Fruit fly (Drosophila melanogaster): ENCODE results near the gene CG44774.
A peak's percentile ranks its signal among the peaks of the same experiment; 100 is the strongest.

CG44774 gene

DNA sequence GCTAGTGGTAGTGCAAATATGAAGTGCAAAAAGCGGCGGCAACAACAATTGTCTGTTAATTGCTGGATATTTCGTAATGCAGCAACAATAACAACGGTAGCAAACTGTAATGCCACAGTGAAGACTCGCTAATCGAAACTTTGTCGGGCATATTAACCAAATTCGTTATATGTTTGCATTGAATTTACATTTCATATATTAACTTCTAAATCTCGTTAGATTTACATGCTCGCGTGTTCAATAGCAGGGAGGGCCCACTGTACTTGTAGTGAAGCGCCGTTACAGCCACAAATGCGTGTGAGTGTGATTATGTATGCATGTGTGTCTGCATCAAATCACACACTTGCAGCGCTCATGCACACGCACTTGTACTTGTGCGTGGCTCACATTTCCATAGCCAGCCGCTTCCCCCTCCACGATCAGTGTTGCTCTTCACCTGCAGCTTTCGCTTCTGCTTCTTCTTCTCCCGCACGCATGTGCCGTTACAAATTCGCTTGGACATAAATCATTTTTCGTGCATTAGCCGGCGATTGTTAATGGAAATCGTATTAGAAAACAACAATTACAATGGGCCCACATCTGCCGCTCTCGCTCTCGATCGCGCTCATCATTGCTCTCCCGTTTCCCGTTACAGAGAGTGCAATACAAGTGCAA lies 2.0 kb upstream of the CG44774 start (continued):
- peak; percentile 84 for TF ChIP-seq CG12155 (GFP tag; optimal IDR thresholded peaks at IDR 0.05)
- no peak for TF ChIP-seq sna (GFP tag; IDR thresholded peaks at IDR 0.05; ENCODE audit: partially characterized antibody)
- TF ChIP-seq CG9215 (GFP tag; IDR thresholded peaks at IDR 0.05), result peak; percentile 78
- peak; percentile 90 for TF ChIP-seq tx (GFP tag; optimal IDR thresholded peaks at IDR 0.05)
- no peak for TF ChIP-seq CG14860 (GFP tag; IDR thresholded peaks at IDR 0.05; ENCODE audit: partially characterized antibody)
- peak; percentile 48 for TF ChIP-seq CG7745 (tag; optimal IDR thresholded peaks at IDR 0.05)
- TF ChIP-seq Pdp1 (GFP tag; optimal IDR thresholded peaks at IDR 0.05), result peak; percentile 93 to 95
- TF ChIP-seq CG16815 (GFP tag; optimal IDR thresholded peaks at IDR 0.05), result peak; percentile 95
- peak; percentile 97 for TF ChIP-seq Rx (GFP tag; IDR thresholded peaks at IDR 0.05)
- TF ChIP-seq CHES-1-like (GFP tag; optimal IDR thresholded peaks at IDR 0.05), result peak; percentile 87
- TF ChIP-seq Myb (GFP tag; optimal IDR thresholded peaks at IDR 0.05), result peak; percentile 74
- no peak for TF ChIP-seq Tbp (GFP tag; optimal IDR thresholded peaks at IDR 0.05)
- peak; percentile 93 for TF ChIP-seq CG9609 (GFP tag; optimal IDR thresholded peaks at IDR 0.05)
- peak; percentile 94 for TF ChIP-seq Atf-2 (GFP tag; optimal IDR thresholded peaks at IDR 0.05)
- peak; percentile 91 for TF ChIP-seq CG10565 (GFP tag; optimal IDR thresholded peaks at IDR 0.05)
- TF ChIP-seq mam (GFP tag; optimal IDR thresholded peaks at IDR 0.05), result peak; percentile 90
- peak; percentile 84 for TF ChIP-seq CG12299 (tag; optimal IDR thresholded peaks at IDR 0.05)
- peak; percentile 72; the same call in 1 of the 2 replicates for TF ChIP-seq CG10321 (GFP tag; IDR thresholded peaks at IDR 0.05)
- peak; percentile 90 for TF ChIP-seq CG17385 (GFP tag; optimal IDR thresholded peaks at IDR 0.05)
- peak; percentile 93 for TF ChIP-seq CG11723 (GFP tag; optimal IDR thresholded peaks at IDR 0.05)
- TF ChIP-seq tll (GFP tag; optimal IDR thresholded peaks at IDR 0.05), result peak in 1 of 2 experiments; percentile 19
- TF ChIP-seq luna (GFP tag; optimal IDR thresholded peaks at IDR 0.05), result peak; percentile 38
- TF ChIP-seq az2 (GFP tag; optimal IDR thresholded peaks at IDR 0.05), result peak; percentile 96
- TF ChIP-seq cas (GFP tag; IDR thresholded peaks at IDR 0.05), result peak; percentile 66
- peak; percentile 99 for TF ChIP-seq ci (GFP tag; IDR thresholded peaks at IDR 0.05)
- TF ChIP-seq CG5953 (GFP tag; IDR thresholded peaks at IDR 0.05), result peak; percentile 95
- TF ChIP-seq ato (GFP tag; IDR thresholded peaks at IDR 0.05; ENCODE audit: partially characterized antibody), result no peak
- peak; percentile 94 for TF ChIP-seq ac (GFP tag; optimal IDR thresholded peaks at IDR 0.05)
- peak; percentile 99 for TF ChIP-seq Med (GFP tag)
- TF ChIP-seq Dp (GFP tag; optimal IDR thresholded peaks at IDR 0.05), result no peak
- peak; percentile 63; the same call in 1 of the 2 replicates for TF ChIP-seq toy (GFP tag; IDR thresholded peaks at IDR 0.05)
- peak; percentile 97 for TF ChIP-seq Optix (GFP tag; IDR thresholded peaks at IDR 0.05)
- peak; percentile 80 for TF ChIP-seq p53 (GFP tag; optimal IDR thresholded peaks at IDR 0.05)
- TF ChIP-seq exex (tag; optimal IDR thresholded peaks at IDR 0.05), result peak; percentile 50
- TF ChIP-seq CG8359 (GFP tag; optimal IDR thresholded peaks at IDR 0.05; ENCODE audit: borderline replicate concordance), result peak; percentile 89
- TF ChIP-seq CG7357 (GFP tag; IDR thresholded peaks at IDR 0.05), result peak; percentile 87

DNA sequence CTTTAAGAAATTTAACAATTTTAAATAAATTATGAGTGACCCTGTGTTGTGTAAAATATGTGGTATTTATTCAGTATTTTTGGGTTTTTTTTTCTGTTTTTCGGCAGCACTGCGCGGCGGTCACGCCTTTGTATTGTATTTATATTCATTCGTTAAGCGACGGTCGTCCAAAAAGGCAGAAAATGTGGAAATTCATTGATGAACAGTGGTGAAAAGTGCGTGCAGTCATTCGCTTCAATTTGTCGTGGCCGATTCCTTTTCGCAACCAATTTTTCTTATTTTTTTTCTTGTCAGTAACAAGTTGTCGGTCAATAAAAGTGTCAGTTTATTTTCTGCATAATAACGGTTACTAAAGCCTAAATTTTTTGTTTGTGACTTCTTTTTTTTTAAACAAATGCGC lies 1.1 kb upstream of the CG44774 start, which contains the start of gene Ptp4E:
Ptp4E (plus strand) TSS at position 143 of the 400 bp plus-strand sequence.
- TF ChIP-seq CG12236 (GFP tag; optimal IDR thresholded peaks at IDR 0.05) (no peak), abd-A (tag; optimal IDR thresholded peaks at IDR 0.05) (no peak), eyg (GFP tag; optimal IDR thresholded peaks at IDR 0.05) (no peak), CG6765 (GFP tag; optimal IDR thresholded peaks at IDR 0.05) (no peak), sug (tag; optimal IDR thresholded peaks at IDR 0.05) (no peak), CG9609 (GFP tag; optimal IDR thresholded peaks at IDR 0.05) (no peak), CG2889 (GFP tag; IDR thresholded peaks at IDR 0.05) (no peak), B-H2 (GFP tag; optimal IDR thresholded peaks at IDR 0.05) (no peak), gfzf (GFP tag; optimal IDR thresholded peaks at IDR 0.05) (peak; percentile 62), CG2116 (GFP tag; optimal IDR thresholded peaks at IDR 0.05) (no peak), peb (GFP tag; IDR thresholded peaks at IDR 0.05) (no peak), D (optimal IDR thresholded peaks at IDR 0.05) (no peak), D (GFP tag; optimal IDR thresholded peaks at IDR 0.05) (no peak), mirr (GFP tag; optimal IDR thresholded peaks at IDR 0.05) (no peak), CG4360 (GFP tag; IDR thresholded peaks at IDR 0.05) (0 out of 2 replicates have a peak, but pooled peaks have one; percentile 9), MESR4 (GFP tag; optimal IDR thresholded peaks at IDR 0.05) (peak; percentile 30), Jarid2 (GFP tag; optimal IDR thresholded peaks at IDR 0.05) (peak; percentile 78)
